Fruit fly (Drosophila melanogaster) Kc167 (cell line): ENCODE measurements around the gene hiw.

Source experiments
- Myc ChIP-seq: fragments of >200 bp; optimal IDR thresholded peaks from 2 replicates; lab custom pipeline; 2017; ENCODE audit warnings: missing external identifiers
- psq ChIP-seq: fragments of >200 bp; optimal IDR thresholded peaks from 2 replicates; lab custom pipeline; 2017; ENCODE audit warnings: missing external identifiers

dm6 chrX:15024728-15025127 is 38.5 kb downstream of the hiw start:
- TF ChIP-seq psq (lab: Kevin White, UChicago) (no peak), Myc (lab: Kevin White, UChicago) (no peak)
